Worm (Caenorhabditis elegans): ENCODE data around the gene F56D6.22.
"Not testable (repeated sequence)": the region's sequence is repeated elsewhere in the genome, so short reads cannot be mapped to it uniquely, and the experiment has no call there.

F56D6.22 gene

DNA sequence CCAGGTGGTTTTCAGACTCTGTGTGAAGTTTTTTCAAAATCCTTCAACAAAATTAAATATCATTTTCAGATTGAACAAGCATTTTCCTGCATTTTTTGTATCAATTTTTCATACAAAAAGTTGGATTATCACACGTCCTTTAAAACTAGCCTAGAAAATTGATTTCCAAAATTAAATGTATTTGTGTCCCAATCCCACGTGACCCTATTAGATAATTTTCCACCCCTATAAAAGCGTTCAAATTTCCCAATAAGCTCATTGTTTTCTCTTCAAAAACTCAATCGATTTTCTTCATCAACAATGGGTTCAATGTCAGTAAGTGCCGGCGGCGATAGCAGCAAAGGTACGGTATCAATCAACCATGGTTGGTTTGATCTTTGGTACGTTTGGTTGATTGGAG is 7.1 kb upstream of the F56D6.22 start, which contains the start of gene F56D6.19:
F56D6.19 (plus strand) TSS at position 301 of the 400 bp plus-strand sequence.
- TF ChIP-seq efl-1 (optimal IDR thresholded peaks at IDR 0.05), result no peak
- peak in 1 of 2 experiments; percentile 64 for TF ChIP-seq efl-1 (GFP tag; optimal IDR thresholded peaks at IDR 0.05 in 1 of 2)
- TF ChIP-seq lir-3 (tag; optimal IDR thresholded peaks at IDR 0.05; ENCODE audit: poor library complexity), result no peak

- TF ChIP-seq nhr-85 (tag), result no peak
- TF ChIP-seq lin-39 (tag; optimal IDR thresholded peaks at IDR 0.05), result no peak
- TF ChIP-seq Y116A8C.19 (tag; optimal IDR thresholded peaks at IDR 0.05; ENCODE audit: borderline replicate concordance), result no peak
- TF ChIP-seq nhr-90 (tag; optimal IDR thresholded peaks at IDR 0.05; ENCODE audit: poor library complexity), result no peak
- no peak for TF ChIP-seq aha-1 (tag; optimal IDR thresholded peaks at IDR 0.05)
- TF ChIP-seq irx-1 (tag; optimal IDR thresholded peaks at IDR 0.05), result no peak
- no peak for TF ChIP-seq swsn-7 (tag; optimal IDR thresholded peaks at IDR 0.05)
- TF ChIP-seq aly-2 (tag; optimal IDR thresholded peaks at IDR 0.05), result no peak
- TF ChIP-seq jun-1 (tag; optimal IDR thresholded peaks at IDR 0.05), result no peak
- TF ChIP-seq ceh-63 (GFP tag; optimal IDR thresholded peaks at IDR 0.05), result no peak
These were observed 5.2 kb upstream of the F56D6.22 start, which contains the start of gene F56D6.20 for ce11 chrIV:3912598-3912997. Gene F56D6.20, plus strand, starts transcription at chrIV:3912898.

- not testable (repeated sequence) for TF ChIP-seq fkh-10, sup-37, ces-1 (GFP tag; optimal IDR thresholded peaks at IDR 0.05)
These were observed 4.4 kb upstream of the F56D6.22 start, which contains the start of gene F56D6.18 for ce11 chrIV:3911848-3912247. Gene F56D6.18, minus strand, starts transcription at chrIV:3911948.

DNA sequence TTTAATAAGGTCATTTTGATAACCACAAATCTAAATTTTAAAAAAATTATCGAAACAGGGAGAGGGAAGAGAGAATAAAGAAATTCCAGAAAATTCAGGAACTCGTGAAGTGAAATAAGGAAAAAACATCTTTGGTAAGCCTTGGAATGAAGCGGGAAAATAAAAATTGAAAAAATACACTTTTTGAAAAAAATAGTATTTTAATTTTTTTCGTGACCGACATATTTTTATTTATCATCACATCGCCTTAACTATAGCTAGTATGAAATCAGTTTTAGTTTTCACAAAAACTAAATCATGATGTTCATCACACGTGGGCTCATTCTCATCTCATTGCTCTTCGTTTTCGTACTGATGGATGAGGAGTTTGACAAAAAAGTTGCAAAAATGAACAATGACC is 1.7 kb upstream of the F56D6.22 start, which contains the start of gene F56D6.13:
F56D6.13 (plus strand) TSS at position 301 of the 400 bp plus-strand sequence.
- TF ChIP-seq elt-2 (tag; optimal IDR thresholded peaks at IDR 0.05), result no peak
- TF ChIP-seq hlh-17 (GFP tag; optimal IDR thresholded peaks at IDR 0.05; ENCODE audit: borderline replicate concordance), result no peak

DNA sequence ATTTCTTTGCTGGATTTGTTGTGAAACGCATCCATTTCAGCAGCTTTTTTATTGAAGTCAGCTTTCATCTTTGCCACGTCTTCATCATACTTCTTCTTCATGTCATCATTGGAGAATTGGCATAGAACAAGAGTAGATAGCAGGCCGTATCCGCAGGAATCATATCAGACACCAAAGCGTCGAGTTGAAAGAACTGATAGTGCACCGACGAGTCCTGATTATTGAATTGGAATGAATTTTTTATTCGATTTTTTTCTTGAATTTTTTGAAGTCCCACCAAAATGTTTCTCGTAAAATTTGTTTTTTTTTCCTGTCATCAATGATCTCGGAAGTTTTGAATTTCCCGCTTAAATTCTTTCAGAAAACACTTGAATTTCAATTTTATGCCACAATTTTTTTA is 1.0 kb downstream of the F56D6.22 start, which contains the start of gene F56D6.11:
F56D6.11 (minus strand) TSS at position 101 of the 400 bp plus-strand sequence.
- TF ChIP-seq rnt-1 (tag; optimal IDR thresholded peaks at IDR 0.05) (no peak), mab-9 (GFP tag; IDR thresholded peaks at IDR 0.05) (no peak), ama-1 (optimal IDR thresholded peaks at IDR 0.05) (no peak), mdl-1 (tag; optimal IDR thresholded peaks at IDR 0.05) (no peak), elt-3 (tag; optimal IDR thresholded peaks at IDR 0.05) (no peak), ets-5 (GFP tag; IDR thresholded peaks at IDR 0.05) (no peak), fkh-10 (GFP tag; optimal IDR thresholded peaks at IDR 0.05) (no peak), vab-15 (tag; optimal IDR thresholded peaks at IDR 0.05) (no peak), nhr-77 (tag; optimal IDR thresholded peaks at IDR 0.05) (no peak), isw-1 (GFP tag; IDR thresholded peaks at IDR 0.05) (no peak), ces-1 (GFP tag; optimal IDR thresholded peaks at IDR 0.05) (no peak), mep-1 (tag; optimal IDR thresholded peaks at IDR 0.05) (no peak), tbx-2 (tag; optimal IDR thresholded peaks at IDR 0.05) (no peak), grh-1 (GFP tag; IDR thresholded peaks at IDR 0.05) (no peak), fos-1 (tag; optimal IDR thresholded peaks at IDR 0.05) (no peak), ceh-90 (tag; optimal IDR thresholded peaks at IDR 0.05) (no peak), skn-1 (tag; optimal IDR thresholded peaks at IDR 0.05) (no peak)

DNA sequence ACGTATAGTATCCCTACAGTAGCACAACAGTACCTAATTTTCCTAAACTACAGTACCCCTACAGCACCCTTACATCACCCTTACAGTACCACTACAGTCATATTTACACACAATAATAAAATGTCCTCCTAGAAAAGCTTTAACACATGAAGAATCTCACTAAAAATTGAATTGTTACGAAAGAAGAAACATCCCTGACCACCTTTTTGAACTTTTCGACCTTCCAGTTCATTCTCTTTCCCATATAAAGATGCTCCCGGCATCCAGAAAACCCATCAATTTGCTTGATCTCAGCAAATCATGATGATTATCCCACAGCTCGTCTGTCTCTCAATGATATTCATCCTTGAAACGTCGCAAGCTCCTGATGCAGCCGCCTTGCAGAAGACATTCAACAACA is 2.8 kb downstream of the F56D6.22 start, which contains the start of gene F56D6.21:
F56D6.21 (plus strand) TSS at position 301 of the 400 bp plus-strand sequence.
- TF ChIP-seq Y116A8C.19 (tag; optimal IDR thresholded peaks at IDR 0.05; ENCODE audit: borderline replicate concordance) (no peak), tlp-1 (tag; optimal IDR thresholded peaks at IDR 0.05) (no peak), egl-27 (tag; optimal IDR thresholded peaks at IDR 0.05) (no peak), fos-1 (tag; optimal IDR thresholded peaks at IDR 0.05) (no peak), mab-9 (GFP tag; IDR thresholded peaks at IDR 0.05) (no peak), nhr-12 (tag; optimal IDR thresholded peaks at IDR 0.05) (no peak), hlh-17 (GFP tag; optimal IDR thresholded peaks at IDR 0.05; ENCODE audit: borderline replicate concordance) (no peak), swsn-7 (tag; optimal IDR thresholded peaks at IDR 0.05) (no peak), grh-1 (GFP tag; IDR thresholded peaks at IDR 0.05) (no peak), dpl-1 (GFP tag; optimal IDR thresholded peaks at IDR 0.05) (no peak), ztf-4 (tag; optimal IDR thresholded peaks at IDR 0.05) (no peak)

Measured in whole organism, L1 larva.